Worm (Caenorhabditis elegans) whole organism, L4 larva: ENCODE results near the gene bcl-11.

Experiments
- D1046.2 ChIP-seq: fragments of 200-800 bp; sonication (Bioruptor generic); IDR thresholded peaks from 2 replicates; pipeline ENCODE4 v1.3.6; 2022; ENCODE audit warnings: missing genetic modification characterization, missing compliant biosample characterization
- F26F4.8 ChIP-seq: fragments of 200-800 bp; sonication (Bioruptor generic); conservative IDR thresholded peaks from 2 replicates; pipeline ENCODE4 v1.3.6; 2022; ENCODE audit warnings: missing genetic modification characterization, missing compliant biosample characterization
- F37D6.2 ChIP-seq: sonication (generic microtip); optimal IDR thresholded peaks from 2 replicates; lab custom pipeline; 2016; ENCODE audit warnings: mild to moderate bottlenecking, missing genetic modification characterization, missing compliant biosample characterization
- T26A8.4 ChIP-seq: fragments of 200-800 bp; sonication (Bioruptor generic); IDR thresholded peaks from 2 replicates; pipeline ENCODE4 v1.3.6; 2022; ENCODE audit warnings: missing genetic modification characterization, missing compliant biosample characterization
- Y105C5A.15 ChIP-seq: fragments of 200-800 bp; sonication (Bioruptor generic); IDR thresholded peaks from 2 replicates; pipeline ENCODE4 v1.3.6; 2022; ENCODE audit warnings: missing genetic modification characterization, missing compliant biosample characterization
- Y48G9A.11 ChIP-seq: fragments of 200-800 bp; sonication (Bioruptor generic); IDR thresholded peaks from 2 replicates; pipeline ENCODE4 v1.3.6; 2022; ENCODE audit warnings: missing genetic modification reagents, missing genetic modification characterization, missing compliant biosample characterization
- Y5F2A.4 ChIP-seq: fragments of 200-800 bp; sonication (Bioruptor generic); optimal IDR thresholded peaks from 2 replicates; lab custom pipeline; 2018; ENCODE audit warnings: mild to moderate bottlenecking, missing genetic modification characterization, missing compliant biosample characterization
- aha-1 ChIP-seq: fragments of 150-350 bp; peaks from one replicate; lab custom pipeline; 2014; ENCODE audit warnings: missing biosample characterization, missing genetic modification characterization
- ama-1 ChIP-seq: fragments of 150-350 bp; optimal IDR thresholded peaks from 2 replicates; lab custom pipeline; 2014; ENCODE audit warnings: inconsistent platforms, mixed read lengths
- attf-4 ChIP-seq: sonication (generic microtip); optimal IDR thresholded peaks from 3 replicates; lab custom pipeline; 2017; ENCODE audit warnings: missing biosample characterization, missing genetic modification characterization
- ceh-28 ChIP-seq: fragments of 150-350 bp; optimal IDR thresholded peaks from 2 replicates; lab custom pipeline; 2014; ENCODE audit warnings: missing biosample characterization, missing genetic modification reagents, missing genetic modification characterization
- ceh-32 ChIP-seq: sonication (generic microtip); optimal IDR thresholded peaks from 2 replicates; lab custom pipeline; 2016; ENCODE audit warnings: mild to moderate bottlenecking, missing genetic modification characterization, missing compliant biosample characterization; ENCODE audit not compliant: poor library complexity
- ceh-82 ChIP-seq: sonication (generic microtip); optimal IDR thresholded peaks from 2 replicates; lab custom pipeline; 2017; ENCODE audit warnings: missing biosample characterization, missing genetic modification characterization
- daf-16 ChIP-seq, 3 experiments: sonication (generic microtip); optimal IDR thresholded peaks; 2 replicates each; lab custom pipeline; 2016 to 2017; ENCODE audit warnings: missing genetic modification characterization in 3 of 3, missing genetic modification reagents in 3 of 3, mild to moderate bottlenecking in 2 of 3, missing compliant biosample characterization in 2 of 3, missing biosample characterization in 1 of 3, moderate library complexity in 1 of 3
- dmd-8 ChIP-seq: fragments of 200-800 bp; sonication (Bioruptor generic); IDR thresholded peaks from 2 replicates; pipeline ENCODE4 v1.3.6; 2022; ENCODE audit warnings: missing genetic modification characterization, missing compliant biosample characterization
- dmd-9 ChIP-seq: fragments of 200-800 bp; sonication (Bioruptor generic); IDR thresholded peaks from 2 replicates; pipeline ENCODE4 v1.3.6; 2022; ENCODE audit warnings: missing genetic modification reagents, missing genetic modification characterization, missing compliant biosample characterization
- egl-43 ChIP-seq: fragments of 200-800 bp; sonication (Bioruptor generic); IDR thresholded peaks from 2 replicates; pipeline ENCODE4 v1.3.6; 2022; ENCODE audit warnings: missing genetic modification reagents, missing genetic modification characterization, missing compliant biosample characterization
- fkh-10 ChIP-seq: fragments of 150-350 bp; optimal IDR thresholded peaks from 2 replicates; lab custom pipeline; 2014; ENCODE audit warnings: missing biosample characterization, missing genetic modification reagents, missing genetic modification characterization
- fos-1 ChIP-seq: fragments of 150-350 bp; optimal IDR thresholded peaks from 2 replicates; lab custom pipeline; 2014; ENCODE audit warnings: missing biosample characterization, missing genetic modification characterization
- hlh-11 ChIP-seq: fragments of 200-800 bp; sonication (Bioruptor generic); optimal IDR thresholded peaks from 2 replicates; lab custom pipeline; 2018; ENCODE audit warnings: mild to moderate bottlenecking, missing genetic modification characterization, missing compliant biosample characterization
- hmg-1.1 ChIP-seq: fragments of 200-800 bp; sonication (Bioruptor generic); IDR thresholded peaks from 2 replicates; pipeline ENCODE4 v1.3.6; 2022; ENCODE audit warnings: missing genetic modification reagents, missing genetic modification characterization, missing compliant biosample characterization
- lin-15B ChIP-seq: fragments of 150-350 bp; sonication (generic microtip); optimal IDR thresholded peaks from 3 replicates; lab custom pipeline; 2014; ENCODE audit warnings: missing biosample characterization, missing genetic modification characterization
- lin-29 ChIP-seq: fragments of 200-800 bp; sonication (Bioruptor generic); IDR thresholded peaks from 2 replicates; pipeline ENCODE4 v1.3.6; 2022; ENCODE audit warnings: missing genetic modification reagents, missing genetic modification characterization, missing compliant biosample characterization
- mdt-29 ChIP-seq: fragments of 200-800 bp; sonication (Bioruptor generic); IDR thresholded peaks from 2 replicates; pipeline ENCODE4 v1.3.6; 2022; ENCODE audit warnings: missing genetic modification reagents, missing genetic modification characterization, missing compliant biosample characterization
- mes-2 ChIP-seq: sonication (generic microtip); optimal IDR thresholded peaks from 2 replicates; lab custom pipeline; 2016; ENCODE audit warnings: missing genotype, mild to moderate bottlenecking, missing genetic modification characterization, missing compliant biosample characterization; ENCODE audit not compliant: poor library complexity, severe bottlenecking
- nhr-10 ChIP-seq: fragments of 150-350 bp; optimal IDR thresholded peaks from 2 replicates; lab custom pipeline; 2014; ENCODE audit warnings: missing biosample characterization, missing genetic modification characterization
- nhr-11 ChIP-seq: fragments of 150-350 bp; optimal IDR thresholded peaks from 2 replicates; lab custom pipeline; 2014; ENCODE audit warnings: missing biosample characterization, missing genetic modification characterization
- nhr-237 ChIP-seq: sonication (generic microtip); optimal IDR thresholded peaks from 2 replicates; lab custom pipeline; 2017; ENCODE audit warnings: missing biosample characterization, missing genetic modification characterization
- nhr-25 ChIP-seq: sonication (generic microtip); optimal IDR thresholded peaks from 2 replicates; lab custom pipeline; 2017; ENCODE audit warnings: missing genetic modification characterization, mild to moderate bottlenecking, missing compliant biosample characterization, antibody characterized with exemption, moderate library complexity, borderline replicate concordance; ENCODE audit not compliant: insufficient read depth
- nhr-28 ChIP-seq: fragments of 150-350 bp; optimal IDR thresholded peaks from 2 replicates; lab custom pipeline; 2014; ENCODE audit warnings: missing biosample characterization, missing genetic modification characterization
- nhr-41 ChIP-seq: fragments of 200-800 bp; sonication (Bioruptor generic); IDR thresholded peaks from 2 replicates; pipeline ENCODE4 v1.3.6; 2022; ENCODE audit warnings: missing genetic modification reagents, missing genetic modification characterization, missing compliant biosample characterization
- nhr-6 ChIP-seq: fragments of 150-350 bp; optimal IDR thresholded peaks from 2 replicates; lab custom pipeline; 2014; ENCODE audit warnings: missing biosample characterization, missing genetic modification characterization
- pha-4 ChIP-seq, 2 experiments: fragments of 150-350 bp in 1 of 2; fragments of 200-800 bp in 1 of 2; sonication (Bioruptor generic) in 1 of 2; IDR thresholded peaks in 1 of 2; optimal IDR thresholded peaks in 1 of 2; 2 replicates each; pipeline versions ENCODE4 v1.3.6 to Lab custom; 2014 to 2022; ENCODE audit warnings: missing genetic modification characterization in 2 of 2, missing genetic modification reagents in 2 of 2, missing biosample characterization in 1 of 2, missing compliant biosample characterization in 1 of 2
- pqm-1 ChIP-seq: sonication (generic microtip); optimal IDR thresholded peaks from 2 replicates; lab custom pipeline; 2017; ENCODE audit warnings: missing biosample characterization, missing genetic modification characterization
- sdz-12 ChIP-seq: fragments of 200-800 bp; sonication (Bioruptor generic); optimal IDR thresholded peaks from 2 replicates; lab custom pipeline; 2018; ENCODE audit warnings: mild to moderate bottlenecking, missing genetic modification characterization, missing compliant biosample characterization
- skn-1 ChIP-seq: fragments of 150-350 bp; optimal IDR thresholded peaks from 2 replicates; lab custom pipeline; 2014; ENCODE audit warnings: missing biosample characterization, missing genetic modification characterization
- snpc-1.2 ChIP-seq: fragments of 200-800 bp; sonication (Bioruptor generic); IDR thresholded peaks from 2 replicates; pipeline ENCODE4 v1.3.6; 2022; ENCODE audit warnings: missing genetic modification reagents, missing genetic modification characterization, missing compliant biosample characterization
- tra-1 ChIP-seq: fragments of 200-800 bp; sonication (Bioruptor generic); IDR thresholded peaks from 2 replicates; pipeline ENCODE4 v1.3.6; 2022; ENCODE audit warnings: missing genetic modification reagents, missing genetic modification characterization, missing compliant biosample characterization
- unc-39 ChIP-seq: sonication (generic microtip); optimal IDR thresholded peaks from 2 replicates; lab custom pipeline; 2017; ENCODE audit warnings: missing biosample characterization, missing genetic modification characterization
- unc-62 ChIP-seq, 3 experiments: fragments of 150-350 bp in 1 of 3; sonication (generic microtip); optimal IDR thresholded peaks in 2 of 3; peaks in 1 of 3; 1 replicate in 1 of 3; 2 replicates in 2 of 3; lab custom pipeline; 2014 to 2017; ENCODE audit warnings: missing biosample characterization in 3 of 3, missing genetic modification characterization in 3 of 3, missing genetic modification reagents in 3 of 3, missing genotype in 1 of 3
- vab-7 ChIP-seq: fragments of 200-800 bp; sonication (Bioruptor generic); IDR thresholded peaks from 2 replicates; pipeline ENCODE4 v1.3.6; 2022; ENCODE audit warnings: missing genetic modification reagents, missing genetic modification characterization, missing compliant biosample characterization
- zfp-3 ChIP-seq: fragments of 200-800 bp; sonication (Bioruptor generic); conservative IDR thresholded peaks from 2 replicates; pipeline ENCODE4 v1.3.6; 2022; ENCODE audit warnings: missing genetic modification reagents, missing genetic modification characterization, missing compliant biosample characterization
- ztf-11 ChIP-seq: fragments of 150-350 bp; optimal IDR thresholded peaks from 2 replicates; lab custom pipeline; 2014; ENCODE audit warnings: missing biosample characterization, missing genetic modification characterization
- ztf-7 ChIP-seq: fragments of 150-350 bp; optimal IDR thresholded peaks from 2 replicates; lab custom pipeline; 2014; ENCODE audit warnings: missing biosample characterization, missing genetic modification characterization

bcl-11 gene

ce11 chrV:6323602-6324001 is 32.2 kb upstream of the bcl-11 start:
- 0 out of 2 replicates have a peak, but pooled peaks have one; percentile 55 for TF ChIP-seq zfp-3 (GFP tag; lab: Robert Waterston, UW)
- no peak for TF ChIP-seq egl-43 (GFP tag; lab: Robert Waterston, UW)
- TF ChIP-seq, all 104 proteins: peak for 1

- TF ChIP-seq pha-4 (GFP tag; IDR thresholded peaks at IDR 0.05; lab: Robert Waterston, UW) (no peak), pha-4 (tag; optimal IDR thresholded peaks at IDR 0.05; lab: Kevin White, UChicago) (no peak), T26A8.4 (no peak), zfp-3 (GFP tag; lab: Robert Waterston, UW) (peak; percentile 88), Y48G9A.11 (GFP tag; lab: Robert Waterston, UW) (no peak), nhr-41 (no peak), hmg-1.1 (no peak), fos-1 (tag; lab: Kevin White, UChicago) (no peak), ceh-28 (tag; lab: Kevin White, UChicago) (no peak), D1046.2 (GFP tag; lab: Robert Waterston, UW) (no peak), lin-15B (tag; lab: Kevin White, UChicago) (no peak), nhr-28 (tag; lab: Kevin White, UChicago) (peak; percentile 23), F26F4.8 (no peak), nhr-25 (peak; percentile 77), tra-1 (GFP tag; lab: Robert Waterston, UW) (0 out of 2 replicates have a peak, but pooled peaks have one; percentile 57), sdz-12 (GFP tag; lab: Kevin White, UChicago) (no peak), nhr-10 (tag; lab: Kevin White, UChicago) (no peak), daf-16 (GFP tag; optimal IDR thresholded peaks at IDR 0.05; lab: Kevin White, UChicago) (no peak), daf-16 (tag; optimal IDR thresholded peaks at IDR 0.05; lab: Kevin White, UChicago) (no peak), egl-43 (GFP tag; lab: Robert Waterston, UW) (no peak)
- TF ChIP-seq, all 104 proteins: peak for 4
Observed at ce11 chrV:6326394-6326793, 29.4 kb upstream of the bcl-11 start.

- TF ChIP-seq ztf-7 (tag; lab: Kevin White, UChicago) (no peak), fkh-10 (GFP tag; lab: Kevin White, UChicago) (no peak), attf-4 (tag; lab: Kevin White, UChicago) (no peak), pqm-1 (tag; lab: Kevin White, UChicago) (no peak), dmd-9 (GFP tag; lab: Robert Waterston, UW) (no peak), skn-1 (no peak), F26F4.8 (no peak), lin-29 (GFP tag; lab: Robert Waterston, UW) (no peak), unc-62 (GFP tag; optimal IDR thresholded peaks at IDR 0.05 in 1 of 2; lab: Kevin White, UChicago) (no peak), unc-62 (tag; optimal IDR thresholded peaks at IDR 0.05; lab: Kevin White, UChicago) (no peak), ztf-11 (tag; lab: Kevin White, UChicago) (no peak), nhr-11 (tag; lab: Kevin White, UChicago) (no peak), Y105C5A.15 (GFP tag; lab: Robert Waterston, UW) (no peak), ama-1 (lab: Kevin White, UChicago) (no peak), T26A8.4 (no peak), unc-39 (tag; lab: Kevin White, UChicago) (no peak), zfp-3 (GFP tag; lab: Robert Waterston, UW) (no peak), mes-2 (tag; lab: Kevin White, UChicago) (no peak), ceh-32 (tag; lab: Kevin White, UChicago) (no peak)
Observed at ce11 chrV:6326980-6327379, 28.8 kb upstream of the bcl-11 start, which contains the start of gene fbxa-202. TSS of gene fbxa-202 (plus strand) at chrV:6327280.

ce11 chrV:6328897-6329296 is 26.9 kb upstream of the bcl-11 start, which contains the start of gene T28C12.2:
TSS of gene T28C12.2 (plus strand) at chrV:6329197.
- no peak for TF ChIP-seq F37D6.2 (tag; lab: Kevin White, UChicago)
- TF ChIP-seq ceh-82 (tag; lab: Kevin White, UChicago): no peak
- TF ChIP-seq Y105C5A.15 (GFP tag; lab: Robert Waterston, UW): no peak
- TF ChIP-seq Y5F2A.4 (GFP tag; lab: Kevin White, UChicago): no peak
- TF ChIP-seq hlh-11 (tag; lab: Kevin White, UChicago): no peak
- no peak for TF ChIP-seq skn-1
- TF ChIP-seq aha-1 (tag; lab: Kevin White, UChicago): no peak
- no peak for TF ChIP-seq nhr-10 (tag; lab: Kevin White, UChicago)
- TF ChIP-seq dmd-8 (GFP tag; lab: Robert Waterston, UW): no peak
- no peak for TF ChIP-seq attf-4 (tag; lab: Kevin White, UChicago)
- TF ChIP-seq vab-7 (GFP tag; lab: Robert Waterston, UW): no peak
- TF ChIP-seq ceh-28 (tag; lab: Kevin White, UChicago): no peak
- no peak for TF ChIP-seq snpc-1.2 (GFP tag; lab: Robert Waterston, UW)
- no peak for TF ChIP-seq pha-4 (GFP tag; IDR thresholded peaks at IDR 0.05; lab: Robert Waterston, UW)
- TF ChIP-seq pha-4 (tag; optimal IDR thresholded peaks at IDR 0.05; lab: Kevin White, UChicago): no peak
- no peak for TF ChIP-seq fkh-10 (GFP tag; lab: Kevin White, UChicago)
- no peak for TF ChIP-seq mes-2 (tag; lab: Kevin White, UChicago)
- no peak for TF ChIP-seq nhr-237 (tag; lab: Kevin White, UChicago)
- TF ChIP-seq mdt-29: no peak
- no peak for TF ChIP-seq nhr-6 (tag; lab: Kevin White, UChicago)
- no peak for TF ChIP-seq lin-15B (tag; lab: Kevin White, UChicago)
